Fruit fly (Drosophila melanogaster) whole organism, pupa: Measurements from ENCODE around the gene BBIP1.

Experiments used
- CG12605 ChIP-seq: fragments of 200-800 bp; sonication (Bioruptor generic); IDR thresholded peaks from 2 replicates; pipeline ENCODE4 v1.3.6; 2022; ENCODE audit warnings: missing biosample characterization, missing genetic modification characterization
- CG15710 ChIP-seq: fragments of 200-800 bp; sonication (Bioruptor generic); optimal IDR thresholded peaks from 2 replicates; lab custom pipeline; 2018; ENCODE audit warnings: missing biosample characterization, mild to moderate bottlenecking, missing genetic modification characterization, moderate library complexity
- CG34367 ChIP-seq: fragments of 200-800 bp; sonication (Bioruptor generic); optimal IDR thresholded peaks from 2 replicates; lab custom pipeline; 2018; ENCODE audit warnings: missing biosample characterization, mild to moderate bottlenecking, missing genetic modification characterization
- CG8159 ChIP-seq: fragments of 200-800 bp; sonication (Bioruptor generic); optimal IDR thresholded peaks from 3 replicates; lab custom pipeline; 2018; ENCODE audit warnings: missing biosample characterization, mild to moderate bottlenecking, missing genetic modification characterization, moderate library complexity
- Ets98B ChIP-seq: fragments of 200-800 bp; sonication (Bioruptor generic); IDR thresholded peaks from 2 replicates; pipeline ENCODE4 v1.3.6; 2022; ENCODE audit warnings: missing biosample characterization, missing genetic modification characterization
- Pif1A ChIP-seq: fragments of 200-800 bp; sonication (Bioruptor generic); optimal IDR thresholded peaks from 3 replicates; lab custom pipeline; 2016; ENCODE audit warnings: missing biosample characterization, missing genetic modification characterization
- Pif1B ChIP-seq: fragments of 200-800 bp; sonication (Bioruptor generic); optimal IDR thresholded peaks from 3 replicates; lab custom pipeline; 2016; ENCODE audit warnings: missing biosample characterization, missing genetic modification characterization
- Snoo ChIP-seq: fragments of 200-800 bp; sonication (Bioruptor generic); optimal IDR thresholded peaks from 3 replicates; lab custom pipeline; 2017; ENCODE audit warnings: missing biosample characterization, mild to moderate bottlenecking, missing genetic modification characterization, inconsistent platforms
- fd96Ca ChIP-seq: fragments of 200-800 bp; sonication (Bioruptor generic); IDR thresholded peaks from 3 replicates; pipeline ENCODE4 v1.3.6; 2022; ENCODE audit warnings: missing biosample characterization, missing genetic modification characterization

- no peak for TF ChIP-seq CG15710 (tag; lab: Kevin White, UChicago)
- TF ChIP-seq Snoo = no peak
- no peak for TF ChIP-seq Ets98B (GFP tag; lab: Robert Waterston, UW)
- no peak for TF ChIP-seq CG12605 (GFP tag; lab: Robert Waterston, UW)
- no peak for TF ChIP-seq fd96Ca (GFP tag; lab: Robert Waterston, UW)
- TF ChIP-seq CG34367 (tag; lab: Kevin White, UChicago) = no peak
- TF ChIP-seq Pif1A (GFP tag; lab: Kevin White, UChicago) = no peak
- no peak for TF ChIP-seq Pif1B (GFP tag; lab: Kevin White, UChicago)
- TF ChIP-seq CG8159 (tag; lab: Kevin White, UChicago) = no peak
Observed at dm6 chr3R:9433774-9434173, 29.6 kb downstream of the BBIP1 start.
